Worm (Caenorhabditis elegans): ENCODE measurements around the gene C54F6.18.

The C54F6.18 gene

ce11 chrV:7562947-7563346 is 37.2 kb downstream of the C54F6.18 start, which contains the start of gene F19F10.1:
F19F10.1 (plus strand) TSS chrV:7563247.
- no peak for TF ChIP-seq tra-1 (GFP tag; IDR thresholded peaks at IDR 0.05)
- TF ChIP-seq pqm-1 (tag; optimal IDR thresholded peaks at IDR 0.05) = no peak
- TF ChIP-seq Y48G9A.11 (GFP tag; IDR thresholded peaks at IDR 0.05) = no peak
- no peak for TF ChIP-seq ceh-32 (tag; optimal IDR thresholded peaks at IDR 0.05; ENCODE audit: poor library complexity)

- no peak for TF ChIP-seq spr-1 (tag; optimal IDR thresholded peaks at IDR 0.05)
- no peak for TF ChIP-seq mxl-3 (GFP tag; optimal IDR thresholded peaks at IDR 0.05)
- no peak for TF ChIP-seq daf-8 (GFP tag; IDR thresholded peaks at IDR 0.05)
- no peak for TF ChIP-seq nhr-102 (tag; optimal IDR thresholded peaks at IDR 0.05)
- TF ChIP-seq sdz-12 (GFP tag; optimal IDR thresholded peaks at IDR 0.05) = no peak
- no peak for TF ChIP-seq arid-1 (GFP tag; conservative IDR thresholded peaks at IDR 0.05)
- TF ChIP-seq nhr-6 (tag; optimal IDR thresholded peaks at IDR 0.05) = no peak
- TF ChIP-seq duxl-1 (tag; optimal IDR thresholded peaks at IDR 0.05; ENCODE audit: poor library complexity) = no peak
- TF ChIP-seq jun-1 (tag; optimal IDR thresholded peaks at IDR 0.05) = no peak
- TF ChIP-seq aly-2 (tag; optimal IDR thresholded peaks at IDR 0.05) = no peak
These were observed 44.5 kb downstream of the C54F6.18 start, which contains the start of gene clec-212 for ce11 chrV:7570290-7570689. clec-212 (minus strand) TSS chrV:7570390.

ce11 chrV:7570955-7571354 is 45.2 kb downstream of the C54F6.18 start, which contains the start of gene F19F10.14:
F19F10.14 (minus strand) TSS chrV:7571055.
- no peak for TF ChIP-seq daf-19 (GFP tag; conservative IDR thresholded peaks at IDR 0.05)
- no peak for TF ChIP-seq skn-1 (tag; optimal IDR thresholded peaks at IDR 0.05)
- TF ChIP-seq ama-1 (optimal IDR thresholded peaks at IDR 0.05) = no peak
- TF ChIP-seq lim-7 (GFP tag; IDR thresholded peaks at IDR 0.05) = no peak
- no peak for TF ChIP-seq sdz-12 (GFP tag; optimal IDR thresholded peaks at IDR 0.05)
- TF ChIP-seq ZK546.5 (tag; optimal IDR thresholded peaks at IDR 0.05) = no peak
- TF ChIP-seq egl-27 (tag; optimal IDR thresholded peaks at IDR 0.05) = no peak
- no peak for TF ChIP-seq daf-16 (GFP tag; optimal IDR thresholded peaks at IDR 0.05)
- no peak for TF ChIP-seq daf-16 (tag; optimal IDR thresholded peaks at IDR 0.05)
- no peak for TF ChIP-seq duxl-1 (tag; optimal IDR thresholded peaks at IDR 0.05; ENCODE audit: poor library complexity)
- no peak for TF ChIP-seq Y75B8A.6 (GFP tag; IDR thresholded peaks at IDR 0.05)
- TF ChIP-seq Y5F2A.4 (GFP tag; optimal IDR thresholded peaks at IDR 0.05) = no peak
- TF ChIP-seq nhr-111 (GFP tag; optimal IDR thresholded peaks at IDR 0.05) = no peak
- no peak for TF ChIP-seq F44E2.7 (GFP tag; IDR thresholded peaks at IDR 0.05)
- no peak for TF ChIP-seq ctbp-1 (GFP tag; IDR thresholded peaks at IDR 0.05)
- no peak for TF ChIP-seq F10B5.3 (tag; optimal IDR thresholded peaks at IDR 0.05)

- TF ChIP-seq dmd-6 (GFP tag; IDR thresholded peaks at IDR 0.05) (0 out of 2 replicates have a peak, but pooled peaks have one; percentile 21), mes-2 (tag; optimal IDR thresholded peaks at IDR 0.05; ENCODE audit: poor library complexity, severe bottlenecking) (peak; percentile 81), mep-1 (tag; optimal IDR thresholded peaks at IDR 0.05) (peak; percentile 62), daf-16 (GFP tag; optimal IDR thresholded peaks at IDR 0.05) (no peak), daf-16 (tag; optimal IDR thresholded peaks at IDR 0.05) (no peak), R02D3.7 (tag; optimal IDR thresholded peaks at IDR 0.05) (no peak), ctbp-1 (GFP tag; IDR thresholded peaks at IDR 0.05) (no peak), madf-9 (GFP tag; conservative IDR thresholded peaks at IDR 0.05) (no peak), nhr-48 (tag; optimal IDR thresholded peaks at IDR 0.05) (peak; percentile 8), pha-4 (GFP tag; IDR thresholded peaks at IDR 0.05) (no peak), pha-4 (tag; optimal IDR thresholded peaks at IDR 0.05) (no peak), ceh-32 (tag; optimal IDR thresholded peaks at IDR 0.05; ENCODE audit: poor library complexity) (no peak), lsy-2 (tag; optimal IDR thresholded peaks at IDR 0.05) (peak in 1 of 2 experiments; percentile 86), spr-3 (GFP tag; optimal IDR thresholded peaks at IDR 0.05) (no peak), hmg-1.1 (GFP tag; IDR thresholded peaks at IDR 0.05) (0 out of 2 replicates have a peak, but pooled peaks have one; percentile 29), dve-1 (tag; optimal IDR thresholded peaks at IDR 0.05; ENCODE audit: insufficient read depth) (peak; percentile 52), rbr-2 (tag; optimal IDR thresholded peaks at IDR 0.05) (peak; percentile 55), daf-19 (GFP tag; conservative IDR thresholded peaks at IDR 0.05) (no peak), dpl-1 (GFP tag; optimal IDR thresholded peaks at IDR 0.05) (peak; percentile 78), zip-2 (tag; optimal IDR thresholded peaks at IDR 0.05) (no peak), ztf-7 (tag; optimal IDR thresholded peaks at IDR 0.05) (no peak), nhr-102 (tag; optimal IDR thresholded peaks at IDR 0.05) (peak; percentile 16), nhr-28 (tag; optimal IDR thresholded peaks at IDR 0.05) (no peak), T26A8.4 (GFP tag; IDR thresholded peaks at IDR 0.05) (peak; percentile 21; the same call in 1 of the 2 replicates), lin-38 (GFP tag; IDR thresholded peaks at IDR 0.05) (peak; percentile 85)
These were observed 49.8 kb downstream of the C54F6.18 start, which contains the start of the genes snu-66 and ints-9 for ce11 chrV:7575563-7575962. snu-66 (minus strand) TSS chrV:7575670. ints-9 (plus strand) TSS chrV:7575802.
